Fruit fly (Drosophila melanogaster) whole organism, embryonic: Measurements from ENCODE around the gene klar.

ENCODE experiments used
- Adf1 ChIP-seq: fragments of 200-800 bp; sonication (Bioruptor generic); IDR thresholded peaks from 2 replicates; pipeline ENCODE4 v1.3.6; 2022; ENCODE audit warnings: missing biosample characterization, missing genetic modification characterization
- C15 ChIP-seq: fragments of 200-800 bp; sonication (Bioruptor generic); IDR thresholded peaks from 3 replicates; pipeline ENCODE4 v1.3.6; 2022; ENCODE audit warnings: missing biosample characterization, missing genetic modification characterization
- CG1024 ChIP-seq: fragments of 200-800 bp; sonication (Bioruptor generic); IDR thresholded peaks from 2 replicates; pipeline ENCODE4 v1.3.6; 2022; ENCODE audit warnings: missing biosample characterization, missing genetic modification characterization
- CG10267 ChIP-seq: fragments of 200-800 bp; sonication (Bioruptor generic); optimal IDR thresholded peaks from 2 replicates; lab custom pipeline; 2018; ENCODE audit warnings: missing biosample characterization, mild to moderate bottlenecking, missing genetic modification characterization, moderate library complexity
- CG11398 ChIP-seq: fragments of 200-800 bp; sonication (Bioruptor generic); optimal IDR thresholded peaks from 2 replicates; lab custom pipeline; 2016; ENCODE audit warnings: missing biosample characterization, missing genetic modification characterization
- CG11723 ChIP-seq: fragments of 200-800 bp; sonication (Bioruptor generic); optimal IDR thresholded peaks from 2 replicates; lab custom pipeline; 2017; ENCODE audit warnings: missing biosample characterization, mild to moderate bottlenecking, missing genetic modification characterization
- CG16813 ChIP-seq: fragments of 200-800 bp; sonication (Bioruptor generic); IDR thresholded peaks from 3 replicates; pipeline ENCODE4 v1.3.6; 2022; ENCODE audit warnings: missing biosample characterization, missing genetic modification characterization; ENCODE audit not compliant: partially characterized antibody
- CG17186 ChIP-seq: fragments of 200-800 bp; sonication (Bioruptor generic); optimal IDR thresholded peaks from 3 replicates; lab custom pipeline; 2017; ENCODE audit warnings: missing biosample characterization, missing genetic modification reagents, missing genetic modification characterization
- CG17385 ChIP-seq: fragments of 200-800 bp; sonication (Bioruptor generic); optimal IDR thresholded peaks from 3 replicates; lab custom pipeline; 2018; ENCODE audit warnings: missing biosample characterization, mild to moderate bottlenecking, missing genetic modification characterization
- CG17568 ChIP-seq: fragments of 200-800 bp; sonication (Bioruptor generic); optimal IDR thresholded peaks from 2 replicates; lab custom pipeline; 2018; ENCODE audit warnings: missing biosample characterization, mild to moderate bottlenecking, missing genetic modification characterization, moderate library complexity
- CG17829 ChIP-seq: fragments of 200-800 bp; optimal IDR thresholded peaks from 2 replicates; lab custom pipeline; 2019; ENCODE audit warnings: missing biosample characterization, mild to moderate bottlenecking, missing genetic modification characterization, moderate library complexity
- CG31388 ChIP-seq: fragments of 200-800 bp; sonication (Bioruptor generic); optimal IDR thresholded peaks from 2 replicates; lab custom pipeline; 2016; ENCODE audit warnings: missing biosample characterization, missing genetic modification characterization
- CG34224 ChIP-seq: fragments of 200-800 bp; sonication (Bioruptor generic); IDR thresholded peaks from 3 replicates; pipeline ENCODE4 v1.3.6; 2022; ENCODE audit warnings: missing biosample characterization, missing genetic modification characterization; ENCODE audit not compliant: partially characterized antibody
- CG4404 ChIP-seq: fragments of 200-800 bp; sonication (Bioruptor generic); IDR thresholded peaks from 2 replicates; pipeline ENCODE4 v1.3.6; 2022; ENCODE audit warnings: missing biosample characterization, missing genetic modification characterization
- CG4820 ChIP-seq: fragments of 200-800 bp; sonication (Bioruptor generic); optimal IDR thresholded peaks from 3 replicates; lab custom pipeline; 2016; ENCODE audit warnings: missing biosample characterization, missing genetic modification characterization
- CG6175 ChIP-seq: fragments of 200-800 bp; sonication (Bioruptor generic); IDR thresholded peaks from 3 replicates; pipeline ENCODE4 v1.3.6; 2022; ENCODE audit warnings: missing biosample characterization, missing genetic modification characterization
- CG7987 ChIP-seq: fragments of 200-800 bp; sonication (Bioruptor generic); optimal IDR thresholded peaks from 2 replicates; lab custom pipeline; 2018; ENCODE audit warnings: missing biosample characterization, mild to moderate bottlenecking, missing genetic modification characterization, moderate library complexity
- CG8089 ChIP-seq: fragments of 200-800 bp; sonication (Bioruptor generic); optimal IDR thresholded peaks from 3 replicates; lab custom pipeline; 2016; ENCODE audit warnings: missing biosample characterization, missing genetic modification characterization
- CG8388 ChIP-seq: fragments of 200-800 bp; sonication (Bioruptor generic); optimal IDR thresholded peaks from 2 replicates; lab custom pipeline; 2019; ENCODE audit warnings: missing biosample characterization, mild to moderate bottlenecking, missing genetic modification characterization, moderate library complexity
- CTCF ChIP-seq: fragments of 200-800 bp; sonication (Bioruptor generic); optimal IDR thresholded peaks from 2 replicates; lab custom pipeline; 2017; ENCODE audit warnings: missing biosample characterization, mild to moderate bottlenecking, missing genetic modification characterization, moderate library complexity
- Chrac-16 ChIP-seq: fragments of 200-800 bp; sonication (Bioruptor generic); optimal IDR thresholded peaks from 3 replicates; lab custom pipeline; 2016; ENCODE audit warnings: missing biosample characterization, missing genetic modification characterization
- CkIIα-i1 ChIP-seq: fragments of 200-800 bp; sonication (Bioruptor generic); IDR thresholded peaks from 2 replicates; pipeline ENCODE4 v1.3.6; 2022; ENCODE audit warnings: missing biosample characterization, missing genetic modification characterization
- D ChIP-seq, 2 experiments: fragments of 200-800 bp in 1 of 2; fragments of >200 bp in 1 of 2; sonication (Bioruptor generic) in 1 of 2; optimal IDR thresholded peaks; 2 replicates in 1 of 2; 3 replicates in 1 of 2; lab custom pipeline; 2017; ENCODE audit warnings: mild to moderate bottlenecking in 1 of 2, missing biosample characterization in 1 of 2, missing genetic modification characterization in 1 of 2, missing genetic modification reagents in 1 of 2
- Dbx ChIP-seq: fragments of 200-800 bp; sonication (Bioruptor generic); IDR thresholded peaks from 3 replicates; pipeline ENCODE4 v1.3.6; 2022; ENCODE audit warnings: missing biosample characterization, missing genetic modification characterization
- Ets65A ChIP-seq: fragments of 200-800 bp; sonication (Bioruptor generic); peaks from one replicate; lab custom pipeline; 2016; ENCODE audit warnings: missing biosample characterization, missing genetic modification characterization
- HLH54F ChIP-seq: fragments of 200-800 bp; sonication (Bioruptor generic); optimal IDR thresholded peaks from 3 replicates; lab custom pipeline; 2016; ENCODE audit warnings: missing biosample characterization, missing genetic modification characterization
- Kr ChIP-seq: fragments of 200-800 bp; sonication (Bioruptor generic); optimal IDR thresholded peaks from 2 replicates; lab custom pipeline; 2017; ENCODE audit warnings: missing biosample characterization, mild to moderate bottlenecking, missing genetic modification characterization
- Ptx1 ChIP-seq: fragments of 200-800 bp; sonication (Bioruptor generic); IDR thresholded peaks from 2 replicates; pipeline ENCODE4 v1.3.6; 2022; ENCODE audit warnings: missing biosample characterization, missing genetic modification characterization
- Stat92E ChIP-seq, 3 experiments: fragments of >200 bp in 2 of 3; fragments of 200-800 bp in 1 of 3; sonication (Bioruptor generic) in 1 of 3; optimal IDR thresholded peaks; 2 replicates each; lab custom pipeline; 2017 to 2019; ENCODE audit warnings: missing biosample characterization in 3 of 3, missing genetic modification characterization in 3 of 3, mild to moderate bottlenecking in 1 of 3, moderate library complexity in 1 of 3
- aop ChIP-seq: fragments of 200-800 bp; sonication (Bioruptor generic); IDR thresholded peaks from 2 replicates; pipeline ENCODE4 v1.3.6; 2022; ENCODE audit warnings: missing biosample characterization, missing genetic modification characterization
- bigmax ChIP-seq: fragments of 200-800 bp; sonication (Bioruptor generic); optimal IDR thresholded peaks from 2 replicates; lab custom pipeline; 2018; ENCODE audit warnings: missing biosample characterization, mild to moderate bottlenecking, missing genetic modification characterization
- cad ChIP-seq: fragments of >200 bp; optimal IDR thresholded peaks from 2 replicates; lab custom pipeline; 2017; ENCODE audit warnings: missing biosample characterization, missing genetic modification characterization
- chn ChIP-seq: fragments of 200-800 bp; sonication (Bioruptor generic); optimal IDR thresholded peaks from 2 replicates; lab custom pipeline; 2016; ENCODE audit warnings: missing biosample characterization, missing genetic modification characterization
- crp ChIP-seq, 2 experiments: fragments of 200-800 bp; sonication (Bioruptor generic); optimal IDR thresholded peaks; 2 replicates in 1 of 2; 3 replicates in 1 of 2; lab custom pipeline; 2017; ENCODE audit warnings: missing biosample characterization in 2 of 2, missing genetic modification characterization in 2 of 2, mild to moderate bottlenecking in 1 of 2, moderate library complexity in 1 of 2
- danr ChIP-seq: fragments of 200-800 bp; sonication (Bioruptor generic); IDR thresholded peaks from 2 replicates; pipeline ENCODE4 v1.3.6; 2022; ENCODE audit warnings: missing biosample characterization, missing genetic modification characterization
- emc ChIP-seq: fragments of 200-800 bp; sonication (Bioruptor generic); optimal IDR thresholded peaks from 2 replicates; lab custom pipeline; 2016; ENCODE audit warnings: missing biosample characterization, missing genetic modification characterization
- fd64A ChIP-seq: fragments of 200-800 bp; sonication (Bioruptor generic); optimal IDR thresholded peaks from 3 replicates; lab custom pipeline; 2018; ENCODE audit warnings: missing biosample characterization, mild to moderate bottlenecking, missing genetic modification characterization
- gro ChIP-seq: fragments of 200-800 bp; sonication (Bioruptor generic); optimal IDR thresholded peaks from 2 replicates; lab custom pipeline; 2016; ENCODE audit warnings: missing biosample characterization, missing genetic modification characterization
- gsb ChIP-seq: fragments of 200-800 bp; sonication (Bioruptor generic); IDR thresholded peaks from 2 replicates; pipeline ENCODE4 v1.3.6; 2022; ENCODE audit warnings: missing biosample characterization, missing genetic modification characterization
- gt ChIP-seq: fragments of 200-800 bp; sonication (Bioruptor generic); IDR thresholded peaks from 2 replicates; pipeline ENCODE4 v1.3.6; 2022; ENCODE audit warnings: missing biosample characterization, missing genetic modification characterization
- inv ChIP-seq: fragments of 200-800 bp; sonication (Bioruptor generic); IDR thresholded peaks from 2 replicates; pipeline ENCODE4 v1.3.6; 2022; ENCODE audit warnings: missing biosample characterization, missing genetic modification characterization; ENCODE audit not compliant: partially characterized antibody
- lola ChIP-seq, 3 experiments: fragments of >200 bp in 2 of 3; fragments of 200-800 bp in 1 of 3; sonication (Bioruptor generic) in 1 of 3; optimal IDR thresholded peaks; 2 replicates each; lab custom pipeline; 2017 to 2019; ENCODE audit warnings: missing biosample characterization in 3 of 3, missing genetic modification characterization in 3 of 3, mild to moderate bottlenecking in 1 of 3, moderate library complexity in 1 of 3
- peb ChIP-seq: fragments of 200-800 bp; sonication (Bioruptor generic); IDR thresholded peaks from 2 replicates; pipeline ENCODE4 v1.3.6; 2022; ENCODE audit warnings: missing biosample characterization, missing genetic modification characterization
- pita ChIP-seq: fragments of 200-800 bp; sonication (Bioruptor generic); optimal IDR thresholded peaks from 2 replicates; lab custom pipeline; 2017; ENCODE audit warnings: missing biosample characterization, mild to moderate bottlenecking, missing genetic modification characterization
- rib ChIP-seq: fragments of 200-800 bp; sonication (Bioruptor generic); IDR thresholded peaks from 2 replicates; pipeline ENCODE4 v1.3.6; 2022; ENCODE audit warnings: missing biosample characterization, missing genetic modification characterization
- schlank ChIP-seq: fragments of 200-800 bp; sonication (Bioruptor generic); optimal IDR thresholded peaks from 2 replicates; lab custom pipeline; 2018; ENCODE audit warnings: missing biosample characterization, mild to moderate bottlenecking, missing genetic modification characterization
- tap ChIP-seq: fragments of 200-800 bp; optimal IDR thresholded peaks from 3 replicates; lab custom pipeline; 2019; ENCODE audit warnings: missing biosample characterization, mild to moderate bottlenecking, missing genetic modification characterization, moderate library complexity
- trem ChIP-seq: fragments of 200-800 bp; optimal IDR thresholded peaks from 3 replicates; lab custom pipeline; 2019; ENCODE audit warnings: missing biosample characterization, mild to moderate bottlenecking, missing genetic modification characterization, moderate library complexity
- ttk ChIP-seq: fragments of 200-800 bp; sonication (Bioruptor generic); IDR thresholded peaks from 2 replicates; pipeline ENCODE4 v2.1.2; 2022; ENCODE audit warnings: missing biosample characterization, missing genetic modification characterization
- zf30C ChIP-seq: fragments of 200-800 bp; sonication (Bioruptor generic); optimal IDR thresholded peaks from 3 replicates; lab custom pipeline; 2018; ENCODE audit warnings: missing biosample characterization, mild to moderate bottlenecking, missing genetic modification characterization

klar gene

DNA sequence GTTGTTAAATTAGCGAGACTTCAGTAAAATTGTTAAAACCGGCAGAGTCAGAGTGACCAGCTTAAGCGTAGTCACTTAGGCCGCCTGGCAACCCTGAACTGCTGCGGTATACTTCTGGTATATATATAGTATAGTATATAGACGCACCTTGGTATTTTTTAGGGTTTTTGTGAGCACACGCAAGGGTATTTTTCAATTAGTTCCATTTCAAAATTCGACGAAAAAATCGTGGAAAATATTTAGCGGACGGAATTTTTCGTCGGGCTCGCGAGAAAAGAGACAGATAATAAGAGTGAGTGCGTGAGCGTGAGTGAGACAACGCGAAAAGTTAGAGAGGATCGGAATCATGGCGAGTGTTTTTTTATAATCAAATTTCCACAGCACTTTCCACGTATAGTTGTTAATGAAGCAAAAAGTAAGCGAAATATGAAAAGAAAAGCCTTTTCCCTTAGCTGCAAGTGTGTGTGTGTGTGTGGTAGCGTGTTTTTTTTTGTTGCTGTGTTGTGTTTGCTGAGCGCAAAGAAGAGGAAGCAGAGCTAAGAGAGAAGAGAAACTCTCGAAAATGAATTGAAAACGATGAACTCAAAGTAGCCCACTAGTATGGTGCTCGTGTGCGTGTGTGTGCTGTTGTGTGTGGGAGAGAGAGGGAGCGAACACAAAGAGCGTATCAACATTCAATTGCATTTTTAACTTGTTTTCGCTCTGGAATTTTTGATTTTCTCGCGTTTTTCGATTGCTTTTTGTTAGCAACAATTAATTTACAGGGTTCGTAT is 2.6 kb upstream of the klar start, which contains the start of the genes Cypl and Hipk (continued):
- TF ChIP-seq Dbx (GFP tag; lab: Robert Waterston, UW) (no peak; the same call in 2 of the 3 replicates), Ets65A (GFP tag; lab: Kevin White, UChicago) (no peak), CG8089 (GFP tag; lab: Kevin White, UChicago) (peak; percentile 27), CG17186 (GFP tag; lab: Kevin White, UChicago) (peak; percentile 37), D (optimal IDR thresholded peaks at IDR 0.05; lab: Kevin White, UChicago) (no peak), D (GFP tag; optimal IDR thresholded peaks at IDR 0.05; lab: Kevin White, UChicago) (no peak), gt (GFP tag; lab: Robert Waterston, UW) (no peak), pita (no peak), CkIIα-i1 (GFP tag; lab: Robert Waterston, UW) (no peak), Chrac-16 (GFP tag; lab: Kevin White, UChicago) (no peak), Ptx1 (GFP tag; lab: Robert Waterston, UW) (no peak), aop (GFP tag; lab: Robert Waterston, UW) (no peak), CG11723 (peak; percentile 27), CG17829 (tag; lab: Kevin White, UChicago) (peak; percentile 39), CG6175 (GFP tag; lab: Robert Waterston, UW) (no peak), CG8388 (no peak), CG1024 (GFP tag; lab: Robert Waterston, UW) (no peak), cad (no peak), inv (GFP tag; lab: Robert Waterston, UW) (no peak), ttk (GFP tag; lab: Robert Waterston, UW) (no peak), crp (GFP tag; optimal IDR thresholded peaks at IDR 0.05; lab: Kevin White, UChicago) (no peak), Adf1 (GFP tag; lab: Robert Waterston, UW) (peak; percentile 21; the same call in 1 of the 2 replicates), CG11398 (GFP tag; lab: Kevin White, UChicago) (no peak), tap (tag; lab: Kevin White, UChicago) (peak; percentile 12), Stat92E (GFP tag; optimal IDR thresholded peaks at IDR 0.05; lab: Kevin White, UChicago) (peak in 1 of 3 experiments; percentile 93), zf30C (GFP tag; lab: Kevin White, UChicago) (no peak), gsb (GFP tag; lab: Robert Waterston, UW) (no peak), C15 (GFP tag; lab: Robert Waterston, UW) (no peak), bigmax (GFP tag; lab: Kevin White, UChicago) (no peak), CG31388 (GFP tag; lab: Kevin White, UChicago) (no peak), CG34224 (GFP tag; lab: Robert Waterston, UW) (peak; percentile 56; the same call in 1 of the 3 replicates), danr (GFP tag; lab: Robert Waterston, UW) (no peak), CG4404 (GFP tag; lab: Robert Waterston, UW) (no peak), lola (GFP tag; optimal IDR thresholded peaks at IDR 0.05; lab: Kevin White, UChicago) (no peak), rib (GFP tag; lab: Robert Waterston, UW) (no peak), gro (peak; percentile 90), CTCF (GFP tag; lab: Kevin White, UChicago) (no peak), Kr (GFP tag; lab: Kevin White, UChicago) (no peak), CG4820 (no peak), CG17385 (GFP tag; lab: Kevin White, UChicago) (peak; percentile 99), schlank (no peak), CG10267 (tag; lab: Kevin White, UChicago) (peak; percentile 57), trem (tag; lab: Kevin White, UChicago) (peak; percentile 51), fd64A (no peak), CG17568 (peak; percentile 17), chn (GFP tag; lab: Kevin White, UChicago) (no peak), HLH54F (GFP tag; lab: Kevin White, UChicago) (peak; percentile 3), emc (GFP tag; lab: Kevin White, UChicago) (no peak), CG7987 (no peak), peb (GFP tag; lab: Robert Waterston, UW) (no peak), CG16813 (GFP tag; lab: Robert Waterston, UW) (peak; percentile 45; the same call in 1 of the 3 replicates)
